Fruit fly (Drosophila melanogaster) ovary, adult (tissue): ENCODE data around the gene Cpr67Fa1.

ENCODE experiments used
- CG17801 ChIP-seq: fragments of 200-800 bp; optimal IDR thresholded peaks from 2 replicates; lab custom pipeline; 2019; ENCODE audit warnings: missing biosample characterization, mild to moderate bottlenecking, missing genetic modification characterization, moderate library complexity; ENCODE audit not compliant: partially characterized antibody

Cpr67Fa1 gene

DNA sequence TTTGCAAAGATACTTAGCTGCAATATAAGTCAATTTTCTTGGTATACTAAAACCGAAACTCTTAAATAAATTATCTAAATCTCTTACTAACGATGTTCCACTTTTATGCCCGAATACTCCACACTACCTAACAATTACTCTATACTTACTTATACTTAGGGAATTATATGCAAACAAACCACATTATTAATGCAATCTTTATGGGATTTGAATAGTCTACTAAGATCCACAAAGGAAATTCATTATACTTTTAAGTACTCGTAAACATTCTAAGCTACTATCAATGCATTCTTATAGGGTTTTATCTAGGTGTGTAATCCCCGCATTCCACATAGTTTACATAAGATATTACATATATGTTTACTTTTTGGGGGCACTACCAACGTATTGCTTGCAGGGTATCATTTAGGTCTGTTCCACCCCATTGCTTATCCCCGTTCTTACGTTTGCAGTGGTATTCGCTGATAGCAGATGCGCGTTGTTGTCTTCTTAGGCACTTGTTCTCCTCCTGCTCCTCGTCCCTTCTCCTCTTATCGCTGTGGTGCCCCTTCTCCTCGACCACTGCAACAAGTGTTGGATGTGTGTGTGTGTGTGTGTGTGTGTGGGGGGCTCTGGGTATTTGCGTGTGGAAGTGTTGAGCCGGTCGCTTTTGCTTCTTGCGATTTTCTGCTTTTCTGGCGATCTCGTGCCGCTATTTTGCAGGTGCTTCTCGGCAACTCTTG is 7.9 kb downstream of the Cpr67Fa1 start:
- TF ChIP-seq CG17801 (GFP tag; lab: Kevin White, UChicago) = no peak

DNA sequence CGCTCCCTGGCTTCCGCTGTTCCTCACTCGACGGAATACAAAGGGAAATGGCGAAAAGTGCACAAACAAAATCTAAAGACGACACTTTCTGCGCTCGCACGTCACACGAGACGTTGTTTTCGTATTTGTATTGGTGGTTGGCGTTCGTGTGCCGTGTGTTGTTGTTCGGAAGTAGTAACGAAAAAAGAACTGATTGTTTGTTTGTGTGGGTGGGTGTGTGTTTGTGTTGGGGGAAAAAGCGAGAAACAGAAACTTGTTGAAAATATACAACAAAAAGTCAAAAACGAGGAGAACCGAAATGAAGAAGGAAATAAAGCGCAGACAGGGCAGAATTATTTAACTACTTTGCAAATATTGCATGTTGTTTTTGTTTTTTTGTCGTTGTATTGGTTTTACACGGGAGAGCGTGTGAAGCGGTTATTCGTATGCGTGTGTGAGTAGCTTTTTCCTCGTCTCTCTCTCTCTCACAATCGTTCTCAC is 8.5 kb downstream of the Cpr67Fa1 start:
- peak; percentile 84 for TF ChIP-seq CG17801 (GFP tag; lab: Kevin White, UChicago)

DNA sequence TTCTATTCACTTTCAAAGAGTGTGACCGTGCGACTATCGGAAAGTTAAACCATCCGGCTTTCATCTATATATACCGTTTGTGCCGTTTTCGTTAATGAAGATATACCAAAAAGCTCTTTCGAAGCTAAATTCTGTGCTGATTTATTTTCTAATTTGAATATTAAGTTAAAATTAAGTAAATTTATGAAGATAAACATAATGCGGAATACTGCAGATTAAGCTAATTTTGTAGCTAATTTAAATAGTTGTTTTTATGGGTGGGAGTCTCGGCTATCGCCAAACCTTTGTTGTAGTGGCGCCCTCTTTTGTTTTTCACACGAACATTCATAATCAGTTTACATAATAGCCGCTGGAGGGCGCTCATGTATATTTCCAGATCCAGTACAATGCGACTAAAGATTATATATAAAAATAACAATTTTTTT is 9.3 kb downstream of the Cpr67Fa1 start, which contains the start of gene Aps:
Gene Aps, minus strand, starts transcription at position 37 of the 425 bp plus-strand sequence.
- TF ChIP-seq CG17801 (GFP tag; lab: Kevin White, UChicago) = no peak

DNA sequence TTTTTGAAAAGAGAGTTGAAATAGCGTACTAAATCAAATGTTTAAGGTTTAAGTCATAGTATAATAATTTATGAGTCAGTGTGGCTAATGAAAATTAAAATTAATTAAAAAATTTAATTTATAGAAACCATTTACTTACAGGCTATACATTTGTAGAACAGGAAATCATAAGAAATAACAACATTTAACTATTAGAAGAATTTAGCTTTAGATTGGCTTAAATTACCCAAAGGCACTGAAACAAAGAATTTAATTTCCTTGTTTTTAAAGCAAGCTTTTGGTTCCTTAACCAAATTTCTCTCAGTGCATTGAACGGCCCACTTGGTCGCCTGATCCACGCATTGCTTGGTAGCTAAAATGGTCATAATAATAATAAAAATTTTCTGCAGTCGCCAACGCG is 13.7 kb downstream of the Cpr67Fa1 start:
- no peak for TF ChIP-seq CG17801 (GFP tag; lab: Kevin White, UChicago)

dm6 chr3L:10904770-10905169 is 15.0 kb downstream of the Cpr67Fa1 start:
- no peak for TF ChIP-seq CG17801 (GFP tag; lab: Kevin White, UChicago)

DNA sequence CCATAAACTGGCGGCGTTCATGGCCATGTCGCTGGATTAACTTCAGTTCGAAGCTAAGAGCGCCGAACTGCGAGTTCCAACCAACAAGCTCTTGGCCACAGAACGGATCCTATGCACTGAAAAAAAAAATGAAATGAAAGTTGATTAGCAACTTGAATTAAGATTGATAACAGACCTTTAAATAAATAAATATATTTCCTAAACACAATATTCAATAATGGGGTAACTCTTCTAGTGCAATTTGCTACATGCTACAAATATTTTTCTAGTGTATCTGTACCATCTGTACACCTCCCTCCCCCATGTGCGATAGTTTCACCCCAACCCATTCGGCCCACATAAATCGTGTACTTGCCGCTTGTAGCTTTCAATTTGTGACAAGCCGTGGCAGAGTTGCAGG is 19.8 kb downstream of the Cpr67Fa1 start:
- no peak for TF ChIP-seq CG17801 (GFP tag; lab: Kevin White, UChicago)

dm6 chr3L:10913214-10913613 is 23.4 kb downstream of the Cpr67Fa1 start:
- TF ChIP-seq CG17801 (GFP tag; lab: Kevin White, UChicago) = no peak

DNA sequence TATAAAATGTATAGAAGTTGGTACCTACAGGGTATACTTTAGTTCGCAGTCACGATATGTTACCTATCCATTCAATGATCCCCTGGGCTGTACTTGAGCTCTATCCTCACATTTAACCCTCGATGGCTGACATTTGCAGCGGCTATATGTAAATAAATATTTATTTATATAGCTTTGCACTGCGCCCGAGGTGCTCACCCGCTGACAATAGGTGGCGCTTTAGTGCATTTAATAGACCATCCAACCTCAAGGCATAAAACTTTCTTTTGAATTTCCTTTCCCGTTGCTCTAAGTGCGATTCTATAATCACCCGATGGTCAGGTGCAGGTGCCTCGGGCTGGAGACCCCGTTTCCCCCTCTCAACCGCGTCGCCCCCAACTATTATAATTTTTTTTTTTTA is 27.5 kb downstream of the Cpr67Fa1 start:
- TF ChIP-seq CG17801 (GFP tag; lab: Kevin White, UChicago) = no peak

- TF ChIP-seq CG17801 (GFP tag; lab: Kevin White, UChicago) = no peak
Measured at dm6 chr3L:10918454-10918853, 28.7 kb downstream of the Cpr67Fa1 start.

dm6 chr3L:10922973-10923372 is 33.2 kb downstream of the Cpr67Fa1 start:
- TF ChIP-seq CG17801 (GFP tag; lab: Kevin White, UChicago) = no peak

dm6 chr3L:10924683-10925082 is 34.9 kb downstream of the Cpr67Fa1 start:
- TF ChIP-seq CG17801 (GFP tag; lab: Kevin White, UChicago) = no peak

DNA sequence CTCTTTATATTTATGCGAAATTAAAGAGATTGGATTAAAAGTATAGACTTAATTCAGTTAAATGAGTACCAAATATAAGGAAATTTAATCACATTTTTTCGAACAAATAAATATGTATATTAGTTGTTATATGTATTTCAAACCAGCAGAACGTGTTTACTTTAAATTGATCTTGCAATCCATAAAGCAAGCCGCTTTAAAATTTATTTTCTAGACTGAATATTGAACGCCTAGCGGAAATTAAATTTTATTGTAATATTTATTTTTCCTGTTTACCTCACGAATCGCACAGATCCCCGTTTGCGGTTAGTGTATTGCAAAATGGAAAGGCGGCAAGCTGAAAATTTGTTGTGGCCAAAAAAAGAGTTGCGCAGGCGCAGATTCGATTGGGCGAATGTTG is 37.6 kb downstream of the Cpr67Fa1 start:
- TF ChIP-seq CG17801 (GFP tag; lab: Kevin White, UChicago) = no peak

dm6 chr3L:10927953-10928352 is 38.2 kb downstream of the Cpr67Fa1 start:
- no peak for TF ChIP-seq CG17801 (GFP tag; lab: Kevin White, UChicago)

DNA sequence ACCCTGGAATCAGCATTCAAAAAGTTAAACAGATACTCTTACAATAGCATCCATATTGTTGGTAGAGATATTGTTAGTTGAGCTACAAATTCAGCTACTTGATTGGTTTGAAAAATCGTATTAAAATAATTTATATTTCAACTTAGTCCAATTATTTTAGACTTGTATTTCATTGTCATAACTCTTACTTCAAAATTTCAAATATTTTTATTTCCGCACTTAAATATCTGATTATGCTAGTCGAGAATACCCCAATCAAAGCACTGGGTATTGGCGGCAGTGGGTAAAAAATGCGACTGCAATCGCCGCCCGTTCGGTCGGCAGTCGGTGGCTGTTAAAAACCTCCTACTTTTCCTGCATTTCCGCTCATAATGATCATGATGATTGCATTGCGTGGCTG is 39.0 kb downstream of the Cpr67Fa1 start:
- TF ChIP-seq CG17801 (GFP tag; lab: Kevin White, UChicago) = no peak

dm6 chr3L:10931430-10931829 is 41.6 kb downstream of the Cpr67Fa1 start:
- TF ChIP-seq CG17801 (GFP tag; lab: Kevin White, UChicago) = no peak

dm6 chr3L:10934983-10935539 is 45.3 kb downstream of the Cpr67Fa1 start:
- no peak for TF ChIP-seq CG17801 (GFP tag; lab: Kevin White, UChicago)
